Worm (Caenorhabditis elegans) whole organism, young adult: ENCODE data around the gene C01G12.16.

Source experiments
- B0035.1 ChIP-seq: sonication (generic microtip); optimal IDR thresholded peaks from 2 replicates; lab custom pipeline; 2016; ENCODE audit warnings: missing genetic modification characterization, mild to moderate bottlenecking, missing compliant biosample characterization, missing genotype, missing genetic modification reagents
- B0261.1 ChIP-seq: sonication (generic microtip); optimal IDR thresholded peaks from 2 replicates; lab custom pipeline; 2016; ENCODE audit warnings: mild to moderate bottlenecking, missing genetic modification characterization, moderate library complexity, missing compliant biosample characterization
- B0336.3 ChIP-seq: fragments of 200-800 bp; sonication (Bioruptor generic); IDR thresholded peaks from 2 replicates; pipeline ENCODE4 v1.3.6; 2022; ENCODE audit warnings: missing genetic modification characterization, missing compliant biosample characterization
- D2030.7 ChIP-seq: fragments of 200-800 bp; sonication (Bioruptor generic); IDR thresholded peaks from 2 replicates; pipeline ENCODE4 v1.3.6; 2022; ENCODE audit warnings: missing genetic modification reagents, missing genetic modification characterization, missing compliant biosample characterization
- F22D6.2 ChIP-seq: sonication (generic microtip); optimal IDR thresholded peaks from 2 replicates; lab custom pipeline; 2016; ENCODE audit warnings: mild to moderate bottlenecking, missing genetic modification characterization, missing compliant biosample characterization
- F49E8.2 ChIP-seq: sonication (generic microtip); optimal IDR thresholded peaks from 3 replicates; lab custom pipeline; 2017; ENCODE audit warnings: missing genetic modification characterization, mild to moderate bottlenecking, missing compliant biosample characterization, antibody characterized with exemption, moderate library complexity; ENCODE audit not compliant: insufficient read depth
- F52B5.7 ChIP-seq: sonication (generic microtip); optimal IDR thresholded peaks from 2 replicates; lab custom pipeline; 2016; ENCODE audit warnings: mild to moderate bottlenecking, missing genetic modification characterization, missing compliant biosample characterization
- F57A8.1 ChIP-seq: fragments of 200-800 bp; sonication (Bioruptor generic); optimal IDR thresholded peaks from 2 replicates; lab custom pipeline; 2018; ENCODE audit warnings: mild to moderate bottlenecking, missing genetic modification characterization, moderate library complexity, missing compliant biosample characterization
- K12H6.12 ChIP-seq: fragments of 200-800 bp; sonication (Bioruptor generic); optimal IDR thresholded peaks from 2 replicates; lab custom pipeline; 2018; ENCODE audit warnings: mild to moderate bottlenecking, missing genetic modification characterization, missing compliant biosample characterization
- T26A5.8 ChIP-seq: sonication (generic microtip); optimal IDR thresholded peaks from 2 replicates; lab custom pipeline; 2016; ENCODE audit warnings: missing genetic modification characterization, missing compliant biosample characterization
- Y67H2A.10 ChIP-seq: fragments of 200-800 bp; sonication (Bioruptor generic); conservative IDR thresholded peaks from 2 replicates; pipeline ENCODE4 v1.3.6; 2022; ENCODE audit warnings: missing genetic modification reagents, missing genetic modification characterization, missing compliant biosample characterization
- Y95B8A.8 ChIP-seq: fragments of 200-800 bp; sonication (Bioruptor generic); IDR thresholded peaks from 2 replicates; pipeline ENCODE4 v1.3.6; 2022; ENCODE audit warnings: missing genetic modification reagents, missing genetic modification characterization, missing compliant biosample characterization
- atf-7 ChIP-seq: sonication (generic microtip); optimal IDR thresholded peaks from 2 replicates; lab custom pipeline; 2017; ENCODE audit warnings: mild to moderate bottlenecking, missing genetic modification characterization, missing compliant biosample characterization
- athp-1 ChIP-seq: sonication (generic microtip); optimal IDR thresholded peaks from 2 replicates; lab custom pipeline; 2017; ENCODE audit warnings: mild to moderate bottlenecking, missing genetic modification characterization, missing compliant biosample characterization
- bed-1 ChIP-seq: fragments of 200-800 bp; sonication (Bioruptor generic); IDR thresholded peaks from 2 replicates; pipeline ENCODE4 v1.3.6; 2022; ENCODE audit warnings: missing genetic modification reagents, missing genetic modification characterization, missing compliant biosample characterization
- cebp-2 ChIP-seq: fragments of 200-800 bp; sonication (Bioruptor generic); IDR thresholded peaks from 2 replicates; pipeline ENCODE4 v1.3.6; 2022; ENCODE audit warnings: missing genetic modification characterization, missing compliant biosample characterization
- ceh-100 ChIP-seq: fragments of 200-800 bp; sonication (Bioruptor generic); IDR thresholded peaks from 2 replicates; pipeline ENCODE4 v1.3.6; 2022; ENCODE audit warnings: missing genetic modification reagents, missing genetic modification characterization, missing compliant biosample characterization
- ceh-27 ChIP-seq: fragments of 200-800 bp; sonication (Bioruptor generic); optimal IDR thresholded peaks from 2 replicates; lab custom pipeline; 2018; ENCODE audit warnings: mild to moderate bottlenecking, missing genetic modification characterization, moderate library complexity, missing compliant biosample characterization
- ceh-40 ChIP-seq: fragments of 200-800 bp; sonication (Bioruptor generic); IDR thresholded peaks from 2 replicates; pipeline ENCODE4 v1.3.6; 2022; ENCODE audit warnings: missing genetic modification characterization, missing compliant biosample characterization
- chd-7 ChIP-seq: sonication (generic microtip); optimal IDR thresholded peaks from 2 replicates; lab custom pipeline; 2016; ENCODE audit warnings: mild to moderate bottlenecking, missing genetic modification characterization, moderate library complexity, missing compliant biosample characterization
- die-1 ChIP-seq: sonication (generic microtip); optimal IDR thresholded peaks from 2 replicates; lab custom pipeline; 2016; ENCODE audit warnings: missing genotype, mild to moderate bottlenecking, missing genetic modification characterization, missing compliant biosample characterization
- dox-1 ChIP-seq: fragments of 200-800 bp; sonication (Bioruptor generic); IDR thresholded peaks from 2 replicates; pipeline ENCODE4 v1.3.6; 2022; ENCODE audit warnings: missing genetic modification reagents, missing genetic modification characterization, missing compliant biosample characterization
- dpff-1 ChIP-seq: sonication (generic microtip); optimal IDR thresholded peaks from 2 replicates; lab custom pipeline; 2017; ENCODE audit warnings: mild to moderate bottlenecking, missing genetic modification characterization, missing compliant biosample characterization
- dpl-1 ChIP-seq: fragments of 150-350 bp; optimal IDR thresholded peaks from 2 replicates; lab custom pipeline; 2014; ENCODE audit warnings: missing biosample characterization, missing genetic modification reagents, missing genetic modification characterization
- efl-1 ChIP-seq: fragments of 150-350 bp; optimal IDR thresholded peaks from 2 replicates; lab custom pipeline; 2014; ENCODE audit warnings: missing biosample characterization, missing genetic modification reagents, missing genetic modification characterization
- egrh-3 ChIP-seq: fragments of 200-800 bp; sonication (Bioruptor generic); IDR thresholded peaks from 2 replicates; pipeline ENCODE4 v1.3.6; 2022; ENCODE audit warnings: missing genetic modification reagents, missing genetic modification characterization, missing compliant biosample characterization
- hlh-12 ChIP-seq: sonication (generic microtip); optimal IDR thresholded peaks from 2 replicates; lab custom pipeline; 2016; ENCODE audit warnings: missing genetic modification characterization, missing compliant biosample characterization
- hlh-26 ChIP-seq: fragments of 200-800 bp; sonication (Bioruptor generic); conservative IDR thresholded peaks from 2 replicates; pipeline ENCODE4 v1.3.6; 2022; ENCODE audit warnings: missing genetic modification reagents, missing genetic modification characterization, missing compliant biosample characterization
- hmg-20 ChIP-seq: fragments of 200-800 bp; sonication (Bioruptor generic); IDR thresholded peaks from 2 replicates; pipeline ENCODE4 v1.3.6; 2022; ENCODE audit warnings: missing genetic modification reagents, missing genetic modification characterization, missing compliant biosample characterization
- hrde-1 ChIP-seq: sonication (generic microtip); optimal IDR thresholded peaks from 2 replicates; lab custom pipeline; 2016; ENCODE audit warnings: missing genetic modification characterization, mild to moderate bottlenecking, missing compliant biosample characterization, moderate library complexity, missing genotype, missing genetic modification reagents, borderline replicate concordance
- let-526 ChIP-seq: fragments of 200-800 bp; sonication (Bioruptor generic); IDR thresholded peaks from 2 replicates; pipeline ENCODE4 v1.3.6; 2022; ENCODE audit warnings: missing genetic modification reagents, missing genetic modification characterization, missing compliant biosample characterization
- lin-26 ChIP-seq: fragments of 200-800 bp; sonication (Bioruptor generic); IDR thresholded peaks from 2 replicates; pipeline ENCODE4 v1.3.6; 2022; ENCODE audit warnings: missing genetic modification reagents, missing genetic modification characterization, missing compliant biosample characterization
- lin-54 ChIP-seq: fragments of 200-800 bp; sonication (Bioruptor generic); optimal IDR thresholded peaks from 2 replicates; lab custom pipeline; 2018; ENCODE audit warnings: mild to moderate bottlenecking, missing genetic modification characterization, missing compliant biosample characterization
- lir-1 ChIP-seq: fragments of 200-800 bp; sonication (Bioruptor generic); conservative IDR thresholded peaks from 2 replicates; pipeline ENCODE4 v1.3.6; 2022; ENCODE audit warnings: missing genetic modification reagents, missing genetic modification characterization, missing compliant biosample characterization
- lsy-27 ChIP-seq: sonication (generic microtip); optimal IDR thresholded peaks from 2 replicates; lab custom pipeline; 2017; ENCODE audit warnings: missing genetic modification characterization, mild to moderate bottlenecking, missing compliant biosample characterization, antibody characterized with exemption, missing genotype, borderline replicate concordance; ENCODE audit not compliant: insufficient read depth
- madf-6 ChIP-seq: fragments of 200-800 bp; sonication (Bioruptor generic); IDR thresholded peaks from 2 replicates; pipeline ENCODE4 v1.3.6; 2022; ENCODE audit warnings: missing genetic modification reagents, missing genetic modification characterization, missing compliant biosample characterization
- mcd-1 ChIP-seq: fragments of 200-800 bp; sonication (Bioruptor generic); IDR thresholded peaks from 2 replicates; pipeline ENCODE4 v1.3.6; 2022; ENCODE audit warnings: missing genetic modification reagents, missing genetic modification characterization, missing compliant biosample characterization
- mel-28 ChIP-seq: sonication (generic microtip); optimal IDR thresholded peaks from 2 replicates; lab custom pipeline; 2016; ENCODE audit warnings: borderline replicate concordance, mild to moderate bottlenecking, missing genetic modification characterization, missing compliant biosample characterization
- nhr-80 ChIP-seq: sonication (generic microtip); optimal IDR thresholded peaks from 2 replicates; lab custom pipeline; 2016; ENCODE audit warnings: missing genetic modification characterization, missing compliant biosample characterization
- rpc-1 ChIP-seq, 2 experiments: fragments of 150-350 bp in 1 of 2; sonication (generic microtip) in 1 of 2; optimal IDR thresholded peaks; 2 replicates each; lab custom pipeline; 2014 to 2018; ENCODE audit warnings: missing biosample characterization in 1 of 2, missing genetic modification characterization in 1 of 2, missing genetic modification reagents in 1 of 2, missing genotype in 1 of 2
- sdz-38 ChIP-seq: sonication (generic microtip); optimal IDR thresholded peaks from 2 replicates; lab custom pipeline; 2016; ENCODE audit warnings: missing genotype, missing genetic modification characterization, missing compliant biosample characterization
- sea-2 ChIP-seq: fragments of 200-800 bp; sonication (Bioruptor generic); IDR thresholded peaks from 2 replicates; pipeline ENCODE4 v1.3.6; 2022; ENCODE audit warnings: missing genetic modification characterization, missing compliant biosample characterization
- snpc-1.1 ChIP-seq: sonication (generic microtip); optimal IDR thresholded peaks from 2 replicates; lab custom pipeline; 2017; ENCODE audit warnings: missing genetic modification characterization, mild to moderate bottlenecking, missing compliant biosample characterization, antibody characterized with exemption, moderate library complexity, missing genotype, missing genetic modification reagents; ENCODE audit not compliant: insufficient read depth
- tbp1 ChIP-seq: fragments of 200-800 bp; sonication (Bioruptor generic); optimal IDR thresholded peaks from 2 replicates; lab custom pipeline; 2018; ENCODE audit warnings: mild to moderate bottlenecking, missing genetic modification characterization, missing compliant biosample characterization
- tlf-1 ChIP-seq: fragments of 200-800 bp; sonication (Bioruptor generic); optimal IDR thresholded peaks from 2 replicates; lab custom pipeline; 2018; ENCODE audit warnings: mild to moderate bottlenecking, missing genetic modification characterization, missing compliant biosample characterization
- unc-62 ChIP-seq: fragments of 150-350 bp; optimal IDR thresholded peaks from 2 replicates; lab custom pipeline; 2014; ENCODE audit warnings: missing biosample characterization, missing genetic modification reagents, missing genetic modification characterization
- ztf-18 ChIP-seq: sonication (generic microtip); optimal IDR thresholded peaks from 2 replicates; lab custom pipeline; 2016; ENCODE audit warnings: missing genotype, mild to moderate bottlenecking, missing genetic modification characterization, missing compliant biosample characterization
- ztf-28 ChIP-seq: fragments of 200-800 bp; sonication (Bioruptor generic); IDR thresholded peaks from 2 replicates; pipeline ENCODE4 v1.3.6; 2022; ENCODE audit warnings: missing genetic modification reagents, missing genetic modification characterization, missing compliant biosample characterization
- ztf-6 ChIP-seq: fragments of 200-800 bp; sonication (Bioruptor generic); IDR thresholded peaks from 2 replicates; pipeline ENCODE4 v1.3.6; 2022; ENCODE audit warnings: missing genetic modification reagents, missing genetic modification characterization, missing compliant biosample characterization

The C01G12.16 gene

ce11 chrIII:4205751-4206327 lies 44.8 kb downstream of the C01G12.16 start, which contains the start of gene R74.8 (continued):
- TF ChIP-seq B0336.3 (GFP tag; lab: Robert Waterston, UW), result no peak
- no peak for TF ChIP-seq lin-26 (GFP tag; lab: Robert Waterston, UW)
- TF ChIP-seq tbp1 (GFP tag; lab: Kevin White, UChicago), result peak; percentile 16
- TF ChIP-seq F22D6.2 (tag; lab: Kevin White, UChicago), result no peak
- no peak for TF ChIP-seq Y95B8A.8 (GFP tag; lab: Robert Waterston, UW)
- no peak for TF ChIP-seq ceh-40 (GFP tag; lab: Robert Waterston, UW)
- no peak for TF ChIP-seq ceh-27 (GFP tag; lab: Kevin White, UChicago)
- no peak for TF ChIP-seq B0035.1
- no peak for TF ChIP-seq ztf-18 (tag; lab: Kevin White, UChicago)
- TF ChIP-seq hmg-20 (GFP tag; lab: Robert Waterston, UW), result no peak
- TF ChIP-seq hrde-1 (tag; lab: Kevin White, UChicago), result no peak
- TF ChIP-seq madf-6, result peak; percentile 88
- TF ChIP-seq snpc-1.1 (tag; lab: Kevin White, UChicago), result no peak
- peak; percentile 72 for TF ChIP-seq efl-1
- TF ChIP-seq B0261.1 (tag; lab: Kevin White, UChicago), result no peak
- no peak for TF ChIP-seq let-526 (GFP tag; lab: Robert Waterston, UW)
- TF ChIP-seq ztf-6 (GFP tag; lab: Robert Waterston, UW), result no peak
- TF ChIP-seq mcd-1 (GFP tag; lab: Robert Waterston, UW), result no peak
- TF ChIP-seq T26A5.8 (tag; lab: Kevin White, UChicago), result no peak
- peak; percentile 9; the same call in 1 of the 2 replicates for TF ChIP-seq dox-1 (GFP tag; lab: Robert Waterston, UW)
- no peak for TF ChIP-seq F57A8.1 (GFP tag; lab: Kevin White, UChicago)
- no peak for TF ChIP-seq tlf-1
- TF ChIP-seq atf-7 (tag; lab: Kevin White, UChicago), result no peak
- no peak for TF ChIP-seq ceh-100 (GFP tag; lab: Robert Waterston, UW)
- TF ChIP-seq bed-1, result no peak
- TF ChIP-seq sdz-38 (tag; lab: Kevin White, UChicago), result no peak
- TF ChIP-seq Y67H2A.10 (GFP tag; lab: Robert Waterston, UW), result no peak
- no peak for TF ChIP-seq unc-62 (GFP tag; lab: Kevin White, UChicago)
- no peak for TF ChIP-seq nhr-80 (tag; lab: Kevin White, UChicago)
- TF ChIP-seq D2030.7 (GFP tag; lab: Robert Waterston, UW), result peak; percentile 64; the same call in 1 of the 2 replicates
- peak; percentile 61 for TF ChIP-seq F49E8.2 (tag; lab: Kevin White, UChicago)
- TF ChIP-seq die-1 (tag; lab: Kevin White, UChicago), result no peak
- no peak for TF ChIP-seq mel-28 (tag; lab: Kevin White, UChicago)
- TF ChIP-seq K12H6.12 (tag; lab: Kevin White, UChicago), result no peak
- TF ChIP-seq F52B5.7, result no peak
- no peak for TF ChIP-seq ztf-28 (GFP tag; lab: Robert Waterston, UW)
- no peak for TF ChIP-seq egrh-3 (GFP tag; lab: Robert Waterston, UW)
- TF ChIP-seq lin-54 (GFP tag; lab: Kevin White, UChicago), result peak; percentile 67
- no peak for TF ChIP-seq lsy-27 (tag; lab: Kevin White, UChicago)
- no peak for TF ChIP-seq rpc-1 (optimal IDR thresholded peaks at IDR 0.05; lab: Kevin White, UChicago)
- no peak for TF ChIP-seq rpc-1 (tag; optimal IDR thresholded peaks at IDR 0.05; lab: Kevin White, UChicago)
- no peak for TF ChIP-seq chd-7 (tag; lab: Kevin White, UChicago)
- TF ChIP-seq hlh-12 (tag; lab: Kevin White, UChicago), result no peak
- peak; percentile 62 for TF ChIP-seq dpl-1 (GFP tag; lab: Kevin White, UChicago)
- TF ChIP-seq dpff-1 (tag; lab: Kevin White, UChicago), result no peak
- TF ChIP-seq lir-1 (GFP tag; lab: Robert Waterston, UW), result no peak
- no peak for TF ChIP-seq cebp-2 (GFP tag; lab: Robert Waterston, UW)
- TF ChIP-seq athp-1 (tag; lab: Kevin White, UChicago), result no peak
- no peak for TF ChIP-seq sea-2 (GFP tag; lab: Robert Waterston, UW)
- no peak for TF ChIP-seq hlh-26
